Worm (Caenorhabditis elegans): ENCODE measurements around the gene srbc-9.

DNA sequence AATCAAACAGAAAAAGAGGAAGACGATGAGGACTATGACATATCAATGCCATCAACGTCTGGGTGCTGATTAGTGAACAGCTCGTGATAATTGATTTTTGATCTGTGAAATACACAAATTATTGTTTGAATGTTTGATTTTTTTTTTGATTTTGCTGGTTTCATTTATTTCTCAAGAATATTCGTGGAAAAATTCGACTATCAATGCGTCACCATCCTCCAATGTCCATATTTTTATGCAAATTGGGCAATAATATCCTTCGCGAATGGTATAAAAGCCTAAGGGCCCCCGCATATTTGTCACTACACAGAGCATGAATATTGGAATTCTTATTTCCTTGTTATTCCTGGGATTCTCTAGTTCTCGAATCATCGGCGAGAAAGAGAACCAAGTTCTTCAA, 50.4 kb downstream of the srbc-9 start, which contains the start of gene try-13:
- no peak for TF ChIP-seq unc-39 (tag; optimal IDR thresholded peaks at IDR 0.05)
- no peak for TF ChIP-seq nhr-21 (tag; optimal IDR thresholded peaks at IDR 0.05)
- TF ChIP-seq ztf-11 (tag; optimal IDR thresholded peaks at IDR 0.05), result no peak
- TF ChIP-seq mdl-1 (tag; optimal IDR thresholded peaks at IDR 0.05), result no peak
- TF ChIP-seq unc-62 (GFP tag; optimal IDR thresholded peaks at IDR 0.05), result no peak
- TF ChIP-seq unc-55 (GFP tag; optimal IDR thresholded peaks at IDR 0.05), result no peak
